Worm (Caenorhabditis elegans): ENCODE data around the gene C40C9.4.

C40C9.4 gene

DNA sequence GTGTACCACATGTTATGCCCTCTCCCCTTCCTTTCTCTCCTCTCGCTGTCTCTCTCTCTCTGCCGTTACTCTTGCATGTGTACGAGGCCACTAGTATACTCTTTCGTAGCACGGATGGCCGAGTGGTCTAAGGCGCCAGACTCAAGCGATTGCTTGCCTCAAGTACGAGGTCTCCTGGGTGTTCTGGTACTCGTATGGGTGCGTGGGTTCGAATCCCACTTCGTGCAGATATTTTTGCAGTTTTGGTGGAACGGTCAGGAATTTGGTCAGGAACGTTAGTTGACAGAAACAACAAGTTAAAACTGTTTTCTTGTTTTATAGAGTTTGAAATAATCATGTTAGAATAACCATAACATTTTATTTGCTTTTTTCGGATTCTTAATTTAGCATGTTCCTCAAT, 14.5 kb downstream of the C40C9.4 start:
- TF ChIP-seq madf-2 (tag; optimal IDR thresholded peaks at IDR 0.05) = peak; percentile 98
- TF ChIP-seq ceh-18 (tag; optimal IDR thresholded peaks at IDR 0.05) = peak; percentile 97
- TF ChIP-seq sox-4 (tag; optimal IDR thresholded peaks at IDR 0.05) = peak; percentile 99
- peak; percentile 97 for TF ChIP-seq hlh-15 (tag; optimal IDR thresholded peaks at IDR 0.05)
- TF ChIP-seq ceh-22 (tag; optimal IDR thresholded peaks at IDR 0.05) = peak; percentile 82
- TF ChIP-seq pqm-1 (tag; optimal IDR thresholded peaks at IDR 0.05) = peak; percentile 95
- peak; percentile 99 for TF ChIP-seq gmeb-2 (tag; optimal IDR thresholded peaks at IDR 0.05)
- TF ChIP-seq fkh-10 (GFP tag; optimal IDR thresholded peaks at IDR 0.05) = peak; percentile 93
- TF ChIP-seq ceh-31 (tag; optimal IDR thresholded peaks at IDR 0.05) = peak; percentile 96
- no peak for TF ChIP-seq pax-1 (tag; optimal IDR thresholded peaks at IDR 0.05)
- peak; percentile 97 for TF ChIP-seq che-1 (tag; optimal IDR thresholded peaks at IDR 0.05)
- peak; percentile 98 for TF ChIP-seq T23F11.4 (GFP tag; optimal IDR thresholded peaks at IDR 0.05)
- peak; percentile 96 for TF ChIP-seq pha-2 (tag; optimal IDR thresholded peaks at IDR 0.05)
- peak; percentile 98 for TF ChIP-seq ztf-16 (tag; optimal IDR thresholded peaks at IDR 0.05)
- TF ChIP-seq K09A11.1 (tag; optimal IDR thresholded peaks at IDR 0.05; ENCODE audit: insufficient read depth) = peak; percentile 93
- TF ChIP-seq ceh-6 (GFP tag; optimal IDR thresholded peaks at IDR 0.05) = peak; percentile 99
- TF ChIP-seq mec-3 (tag; optimal IDR thresholded peaks at IDR 0.05; ENCODE audit: borderline replicate concordance) = peak; percentile 94
- TF ChIP-seq unc-3 (GFP tag; conservative IDR thresholded peaks at IDR 0.05) = peak; percentile 99
- TF ChIP-seq unc-3 (tag; optimal IDR thresholded peaks at IDR 0.05) = peak; percentile 97
- peak; percentile 85 for TF ChIP-seq odd-2 (tag; optimal IDR thresholded peaks at IDR 0.05)
- peak; percentile 98 for TF ChIP-seq unc-86 (tag; optimal IDR thresholded peaks at IDR 0.05)
- TF ChIP-seq Y22D7AL.16 (tag; optimal IDR thresholded peaks at IDR 0.05) = peak; percentile 98
- TF ChIP-seq fax-1 (tag; optimal IDR thresholded peaks at IDR 0.05) = peak; percentile 97
- TF ChIP-seq C08G9.2 (tag; optimal IDR thresholded peaks at IDR 0.05) = peak; percentile 97
- peak; percentile 98 for TF ChIP-seq ceh-2 (tag; optimal IDR thresholded peaks at IDR 0.05)
- TF ChIP-seq ceh-14 (tag; optimal IDR thresholded peaks at IDR 0.05) = peak; percentile 98
- peak; percentile 97 for TF ChIP-seq fkh-6 (tag; optimal IDR thresholded peaks at IDR 0.05)
- peak; percentile 81 for TF ChIP-seq tbx-7 (tag; optimal IDR thresholded peaks at IDR 0.05)
- peak; percentile 97 for TF ChIP-seq ahr-1 (tag; optimal IDR thresholded peaks at IDR 0.05)
- peak; percentile 97 for TF ChIP-seq hlh-8 (tag; optimal IDR thresholded peaks at IDR 0.05)
- no peak for TF ChIP-seq nhr-11 (tag; optimal IDR thresholded peaks at IDR 0.05)
- TF ChIP-seq unc-42 (tag; optimal IDR thresholded peaks at IDR 0.05) = peak; percentile 90
- peak; percentile 97 for TF ChIP-seq C38D4.7 (GFP tag; optimal IDR thresholded peaks at IDR 0.05)
- no peak for TF ChIP-seq pha-4 (tag; optimal IDR thresholded peaks at IDR 0.05)
- TF ChIP-seq ets-4 (tag; optimal IDR thresholded peaks at IDR 0.05) = peak; percentile 93
- TF ChIP-seq F13H6.1 (tag; optimal IDR thresholded peaks at IDR 0.05) = peak; percentile 97
- peak; percentile 97 for TF ChIP-seq sox-2 (GFP tag; IDR thresholded peaks at IDR 0.05)
- TF ChIP-seq ceh-48 (tag; optimal IDR thresholded peaks at IDR 0.05) = peak; percentile 95
- TF ChIP-seq lin-11 (tag; optimal IDR thresholded peaks at IDR 0.05) = peak; percentile 95
- TF ChIP-seq ceh-24 (tag; optimal IDR thresholded peaks at IDR 0.05) = peak; percentile 97
- peak; percentile 99 for TF ChIP-seq ceh-30 (tag; optimal IDR thresholded peaks at IDR 0.05)
- TF ChIP-seq syd-9 (tag; optimal IDR thresholded peaks at IDR 0.05) = peak; percentile 99
- peak; percentile 99 for TF ChIP-seq eyg-1 (tag; optimal IDR thresholded peaks at IDR 0.05)
- TF ChIP-seq nhr-232 (tag; optimal IDR thresholded peaks at IDR 0.05) = peak; percentile 98
- peak; percentile 98 for TF ChIP-seq ref-2 (tag; optimal IDR thresholded peaks at IDR 0.05)
- peak; percentile 41 for TF ChIP-seq unc-55 (GFP tag; optimal IDR thresholded peaks at IDR 0.05)
- no peak for TF ChIP-seq ama-1 (optimal IDR thresholded peaks at IDR 0.05)
- peak; percentile 98 for TF ChIP-seq tbx-2 (tag; optimal IDR thresholded peaks at IDR 0.05)
- peak; percentile 99 for TF ChIP-seq elt-2 (tag; optimal IDR thresholded peaks at IDR 0.05)
- peak; percentile 97 for TF ChIP-seq npax-4 (tag; optimal IDR thresholded peaks at IDR 0.05)
- TF ChIP-seq ceh-34 (tag; optimal IDR thresholded peaks at IDR 0.05) = peak; percentile 99
- peak; percentile 96 for TF ChIP-seq sdc-2 (tag; optimal IDR thresholded peaks at IDR 0.05)
- TF ChIP-seq K02D7.2 (tag; optimal IDR thresholded peaks at IDR 0.05) = peak; percentile 99
- peak; percentile 98 for TF ChIP-seq ttx-3 (tag; optimal IDR thresholded peaks at IDR 0.05)

Measured in whole organism, late embryonic.